Worm (Caenorhabditis elegans): ENCODE measurements around the gene acl-12.

Gene acl-12

ce11 chrX:7409935-7410334 lies 32.4 kb downstream of the acl-12 start, which contains the start of gene C10A4.2:
Gene C10A4.2, plus strand, starts transcription at chrX:7410235.
- TF ChIP-seq pha-2 (tag; optimal IDR thresholded peaks at IDR 0.05) (no peak), sox-4 (tag; optimal IDR thresholded peaks at IDR 0.05) (no peak), odd-2 (tag; optimal IDR thresholded peaks at IDR 0.05) (no peak), sdc-2 (tag; optimal IDR thresholded peaks at IDR 0.05) (no peak)

ce11 chrX:7409030-7409429 lies 33.3 kb downstream of the acl-12 start:
- TF ChIP-seq K02D7.2 (tag; optimal IDR thresholded peaks at IDR 0.05) (no peak), ceh-6 (GFP tag; optimal IDR thresholded peaks at IDR 0.05) (no peak), hlh-30 (tag; optimal IDR thresholded peaks at IDR 0.05; ENCODE audit: insufficient read depth) (no peak), ceh-19 (GFP tag; optimal IDR thresholded peaks at IDR 0.05) (no peak), fkh-6 (tag; optimal IDR thresholded peaks at IDR 0.05) (no peak), ceh-14 (tag; optimal IDR thresholded peaks at IDR 0.05) (no peak), che-1 (tag; optimal IDR thresholded peaks at IDR 0.05) (no peak), ztf-16 (tag; optimal IDR thresholded peaks at IDR 0.05) (no peak), ets-4 (tag; optimal IDR thresholded peaks at IDR 0.05) (no peak), pax-1 (tag; optimal IDR thresholded peaks at IDR 0.05) (no peak), nfya-1 (tag; optimal IDR thresholded peaks at IDR 0.05) (no peak), zip-5 (tag; optimal IDR thresholded peaks at IDR 0.05) (no peak), C38D4.7 (GFP tag; optimal IDR thresholded peaks at IDR 0.05) (no peak), dve-1 (tag; optimal IDR thresholded peaks at IDR 0.05) (no peak), ttx-3 (tag; optimal IDR thresholded peaks at IDR 0.05) (no peak), gmeb-2 (tag; optimal IDR thresholded peaks at IDR 0.05) (no peak)

- TF ChIP-seq ceh-22 (tag; optimal IDR thresholded peaks at IDR 0.05) (no peak), hlh-15 (tag; optimal IDR thresholded peaks at IDR 0.05) (no peak), zip-5 (tag; optimal IDR thresholded peaks at IDR 0.05) (no peak), sox-2 (GFP tag; IDR thresholded peaks at IDR 0.05) (no peak), unc-55 (GFP tag; optimal IDR thresholded peaks at IDR 0.05) (no peak), Y22D7AL.16 (tag; optimal IDR thresholded peaks at IDR 0.05) (no peak), ceh-19 (GFP tag; optimal IDR thresholded peaks at IDR 0.05) (no peak), sdc-2 (tag; optimal IDR thresholded peaks at IDR 0.05) (no peak), pros-1 (tag; optimal IDR thresholded peaks at IDR 0.05) (no peak), pat-9 (tag; optimal IDR thresholded peaks at IDR 0.05) (no peak), pqm-1 (tag; optimal IDR thresholded peaks at IDR 0.05) (no peak), elt-4 (tag; optimal IDR thresholded peaks at IDR 0.05) (no peak), T23F11.4 (GFP tag; optimal IDR thresholded peaks at IDR 0.05) (no peak), ceh-2 (tag; optimal IDR thresholded peaks at IDR 0.05) (no peak), ceh-34 (tag; optimal IDR thresholded peaks at IDR 0.05) (no peak), C38D4.7 (GFP tag; optimal IDR thresholded peaks at IDR 0.05) (no peak), lim-6 (tag; optimal IDR thresholded peaks at IDR 0.05) (no peak)
Measured at ce11 chrX:7407749-7408148, 34.6 kb downstream of the acl-12 start.

- TF ChIP-seq unc-42 (tag; optimal IDR thresholded peaks at IDR 0.05) (no peak), dmd-4 (tag; optimal IDR thresholded peaks at IDR 0.05; ENCODE audit: borderline replicate concordance) (no peak), unc-3 (GFP tag; conservative IDR thresholded peaks at IDR 0.05) (no peak), unc-3 (tag; optimal IDR thresholded peaks at IDR 0.05) (no peak), sox-2 (GFP tag; IDR thresholded peaks at IDR 0.05) (no peak), odd-2 (tag; optimal IDR thresholded peaks at IDR 0.05) (no peak)
Measured at ce11 chrX:7405393-7405792, 37.0 kb downstream of the acl-12 start, which contains the start of gene C10A4.3. Gene C10A4.3, plus strand, starts transcription at chrX:7405693.
